Worm (Caenorhabditis elegans): ENCODE data around the gene F46H6.5.

F46H6.5 gene

ce11 chrX:4444073-4444472 lies 47.9 kb downstream of the F46H6.5 start (continued):
- peak; percentile 81 for TF ChIP-seq egl-44 (GFP tag; IDR thresholded peaks at IDR 0.05)
- TF ChIP-seq sdz-38 (tag; optimal IDR thresholded peaks at IDR 0.05) = no peak
- no peak for TF ChIP-seq hsf-1 (GFP tag; IDR thresholded peaks at IDR 0.05)
- peak; percentile 79; the same call in 1 of the 2 replicates for TF ChIP-seq ztf-25 (GFP tag; IDR thresholded peaks at IDR 0.05)
- TF ChIP-seq lin-35 (GFP tag; optimal IDR thresholded peaks at IDR 0.05) = peak in 1 of 3 experiments; percentile 71
- TF ChIP-seq F52B5.7 (tag; optimal IDR thresholded peaks at IDR 0.05) = peak; percentile 61
- TF ChIP-seq ZK185.1 (tag; optimal IDR thresholded peaks at IDR 0.05; ENCODE audit: poor library complexity, severe bottlenecking) = peak; percentile 73
- TF ChIP-seq F33H1.4 (GFP tag; IDR thresholded peaks at IDR 0.05) = no peak
- TF ChIP-seq ceh-58 (GFP tag; IDR thresholded peaks at IDR 0.05) = no peak
- peak; percentile 25 for TF ChIP-seq F49E8.2 (tag; optimal IDR thresholded peaks at IDR 0.05; ENCODE audit: insufficient read depth)
- TF ChIP-seq C06A6.2 (GFP tag; conservative IDR thresholded peaks at IDR 0.05) = no peak
- no peak for TF ChIP-seq F10E7.11 (tag; optimal IDR thresholded peaks at IDR 0.05)
- TF ChIP-seq tlf-1 (GFP tag; optimal IDR thresholded peaks at IDR 0.05) = no peak
- no peak for TF ChIP-seq F57C9.4 (tag; optimal IDR thresholded peaks at IDR 0.05)
- TF ChIP-seq F57A8.1 (GFP tag; optimal IDR thresholded peaks at IDR 0.05) = no peak
- TF ChIP-seq D2030.7 (GFP tag; IDR thresholded peaks at IDR 0.05) = peak; percentile 59
- TF ChIP-seq unc-130 (GFP tag; optimal IDR thresholded peaks at IDR 0.05) = no peak
- no peak for TF ChIP-seq atf-7 (tag; optimal IDR thresholded peaks at IDR 0.05)
- no peak for TF ChIP-seq dpff-1 (tag; optimal IDR thresholded peaks at IDR 0.05)
- peak; percentile 96 for TF ChIP-seq tbp1 (GFP tag; optimal IDR thresholded peaks at IDR 0.05)
- peak; percentile 78 for TF ChIP-seq mxl-1 (tag; optimal IDR thresholded peaks at IDR 0.05)
- no peak for TF ChIP-seq F55B11.4 (tag; optimal IDR thresholded peaks at IDR 0.05; ENCODE audit: borderline replicate concordance, insufficient read depth)
- peak; percentile 21 for TF ChIP-seq T07F8.4 (tag; optimal IDR thresholded peaks at IDR 0.05)
- peak; percentile 7 for TF ChIP-seq attf-5 (GFP tag; optimal IDR thresholded peaks at IDR 0.05)
- no peak for TF ChIP-seq K11D2.4 (GFP tag; IDR thresholded peaks at IDR 0.05)
- no peak for TF ChIP-seq lsl-1 (GFP tag; optimal IDR thresholded peaks at IDR 0.05)
- peak; percentile 70; the same call in 1 of the 2 replicates for TF ChIP-seq ekl-4 (GFP tag; IDR thresholded peaks at IDR 0.05)
- TF ChIP-seq lag-1 (GFP tag; IDR thresholded peaks at IDR 0.05) = no peak
- TF ChIP-seq ama-1 (optimal IDR thresholded peaks at IDR 0.05) = no peak
- peak in 1 of 2 experiments; percentile 85 for TF ChIP-seq ama-1 (GFP tag; optimal IDR thresholded peaks at IDR 0.05)
- peak; percentile 50 for TF ChIP-seq madf-10 (tag; optimal IDR thresholded peaks at IDR 0.05)
- 0 out of 2 replicates have a peak, but pooled peaks have one; percentile 21 for TF ChIP-seq attf-6 (GFP tag; IDR thresholded peaks at IDR 0.05)
- no peak for TF ChIP-seq F37B4.10 (GFP tag; IDR thresholded peaks at IDR 0.05)
- no peak for TF ChIP-seq ztf-6 (GFP tag; IDR thresholded peaks at IDR 0.05)
- TF ChIP-seq sea-2 (GFP tag; IDR thresholded peaks at IDR 0.05) = no peak
- no peak for TF ChIP-seq aptf-3 (GFP tag; IDR thresholded peaks at IDR 0.05)
- TF ChIP-seq ceh-100 (GFP tag; IDR thresholded peaks at IDR 0.05) = 0 out of 2 replicates have a peak, but pooled peaks have one; percentile 33
- TF ChIP-seq attf-3 (GFP tag; conservative IDR thresholded peaks at IDR 0.05) = peak; percentile 37; the same call in 1 of the 2 replicates
- TF ChIP-seq nfya-1 (tag; optimal IDR thresholded peaks at IDR 0.05; ENCODE audit: borderline replicate concordance, insufficient read depth) = no peak
- peak; percentile 48 for TF ChIP-seq ztf-18 (tag; optimal IDR thresholded peaks at IDR 0.05)
- peak; percentile 62 for TF ChIP-seq zim-3 (tag; optimal IDR thresholded peaks at IDR 0.05)
- peak; percentile 87 for TF ChIP-seq snpc-3.4 (tag; optimal IDR thresholded peaks at IDR 0.05)
- no peak for TF ChIP-seq hlh-26 (GFP tag; conservative IDR thresholded peaks at IDR 0.05)
- no peak for TF ChIP-seq dpl-1 (GFP tag; optimal IDR thresholded peaks at IDR 0.05)
- TF ChIP-seq somi-1 (GFP tag; optimal IDR thresholded peaks at IDR 0.05) = peak; percentile 25
- peak; percentile 85 for TF ChIP-seq lin-26 (GFP tag; IDR thresholded peaks at IDR 0.05)
- no peak for TF ChIP-seq B0035.1 (tag; optimal IDR thresholded peaks at IDR 0.05)
- TF ChIP-seq lsy-27 (tag; optimal IDR thresholded peaks at IDR 0.05; ENCODE audit: borderline replicate concordance, insufficient read depth) = peak; percentile 43
- TF ChIP-seq die-1 (tag; optimal IDR thresholded peaks at IDR 0.05) = peak; percentile 93

Data from whole organism, young adult.